Fruit fly (Drosophila melanogaster) whole organism, embryonic: ENCODE results near the gene CG43175.
A peak's percentile ranks its signal among the peaks of the same experiment; 100 is the strongest.

Experiments used
- CG11456 ChIP-seq: fragments of 200-800 bp; sonication (Bioruptor generic); IDR thresholded peaks from 3 replicates; pipeline ENCODE4 v1.3.6; 2022; ENCODE audit warnings: missing biosample characterization, missing genetic modification characterization
- CG13424 ChIP-seq: fragments of 200-800 bp; sonication (Bioruptor generic); optimal IDR thresholded peaks from 2 replicates; lab custom pipeline; 2019; ENCODE audit warnings: missing biosample characterization, mild to moderate bottlenecking, missing genetic modification characterization, moderate library complexity
- CG14441 ChIP-seq: fragments of 200-800 bp; sonication (Bioruptor generic); IDR thresholded peaks from 2 replicates; pipeline ENCODE4 v1.3.6; 2022; ENCODE audit warnings: missing biosample characterization, missing genetic modification characterization
- CG14710 ChIP-seq: fragments of 200-800 bp; sonication (Bioruptor generic); optimal IDR thresholded peaks from 3 replicates; lab custom pipeline; 2019; ENCODE audit warnings: missing biosample characterization, mild to moderate bottlenecking, missing genetic modification characterization, moderate library complexity
- CG1529 ChIP-seq: fragments of 200-800 bp; sonication (Bioruptor generic); optimal IDR thresholded peaks from 3 replicates; lab custom pipeline; 2018; ENCODE audit warnings: missing biosample characterization, missing genetic modification characterization
- CG1603 ChIP-seq: fragments of 200-800 bp; sonication (Bioruptor generic); optimal IDR thresholded peaks from 2 replicates; lab custom pipeline; 2019; ENCODE audit warnings: missing biosample characterization, mild to moderate bottlenecking, missing genetic modification characterization, moderate library complexity
- CG16863 ChIP-seq: fragments of 200-800 bp; sonication (Bioruptor generic); optimal IDR thresholded peaks from 3 replicates; lab custom pipeline; 2016; ENCODE audit warnings: missing biosample characterization, missing genetic modification characterization
- CG17361 ChIP-seq: fragments of 200-800 bp; sonication (Bioruptor generic); IDR thresholded peaks from 3 replicates; pipeline ENCODE4 v1.3.6; 2022; ENCODE audit warnings: missing biosample characterization, missing genetic modification characterization
- CG2678 ChIP-seq: fragments of 200-800 bp; sonication (Bioruptor generic); optimal IDR thresholded peaks from 3 replicates; lab custom pipeline; 2019; ENCODE audit warnings: missing biosample characterization, mild to moderate bottlenecking, missing genetic modification characterization, moderate library complexity
- CG30403 ChIP-seq: fragments of 200-800 bp; sonication (Bioruptor generic); optimal IDR thresholded peaks from 3 replicates; lab custom pipeline; 2016; ENCODE audit warnings: missing biosample characterization, missing genetic modification characterization
- CG3838 ChIP-seq: fragments of 200-800 bp; sonication (Bioruptor generic); optimal IDR thresholded peaks from 3 replicates; lab custom pipeline; 2016; ENCODE audit warnings: missing biosample characterization, missing genetic modification characterization
- CG4854 ChIP-seq: fragments of 200-800 bp; sonication (Bioruptor generic); optimal IDR thresholded peaks from 2 replicates; lab custom pipeline; 2016; ENCODE audit warnings: missing biosample characterization, missing genetic modification characterization, inconsistent platforms
- CG9609 ChIP-seq: fragments of 200-800 bp; sonication (Bioruptor generic); optimal IDR thresholded peaks from 3 replicates; lab custom pipeline; 2016; ENCODE audit warnings: missing biosample characterization, missing genetic modification characterization
- CG9817 ChIP-seq: fragments of 200-800 bp; sonication (Bioruptor generic); optimal IDR thresholded peaks from 2 replicates; lab custom pipeline; 2018; ENCODE audit warnings: missing biosample characterization, mild to moderate bottlenecking, missing genetic modification characterization, moderate library complexity
- D19A ChIP-seq: fragments of 200-800 bp; optimal IDR thresholded peaks from 3 replicates; lab custom pipeline; 2019; ENCODE audit warnings: missing biosample characterization, mild to moderate bottlenecking, missing genetic modification characterization, moderate library complexity
- Dll ChIP-seq: fragments of 200-800 bp; sonication (Bioruptor generic); IDR thresholded peaks from 4 replicates; pipeline ENCODE4 v1.3.6; 2022; ENCODE audit warnings: missing biosample characterization, missing genetic modification characterization; ENCODE audit not compliant: partially characterized antibody
- Doc2 ChIP-seq: fragments of 200-800 bp; sonication (Bioruptor generic); IDR thresholded peaks from 2 replicates; pipeline ENCODE4 v1.3.6; 2022; ENCODE audit warnings: missing biosample characterization, missing genetic modification characterization
- GATAe ChIP-seq: fragments of 200-800 bp; sonication (Bioruptor generic); conservative IDR thresholded peaks from 2 replicates; pipeline ENCODE4 v1.3.6; 2022; ENCODE audit warnings: missing biosample characterization, missing genetic modification characterization
- NC2β ChIP-seq: fragments of 200-800 bp; sonication (Bioruptor generic); optimal IDR thresholded peaks from 2 replicates; lab custom pipeline; 2016; ENCODE audit warnings: missing biosample characterization, missing genetic modification characterization
- Rx ChIP-seq: fragments of 200-800 bp; sonication (Bioruptor generic); IDR thresholded peaks from 2 replicates; pipeline ENCODE4 v1.3.6; 2022; ENCODE audit warnings: missing biosample characterization, missing genetic modification characterization
- Sox102F ChIP-seq: fragments of 200-800 bp; sonication (Bioruptor generic); optimal IDR thresholded peaks from 2 replicates; lab custom pipeline; 2018; ENCODE audit warnings: missing biosample characterization, mild to moderate bottlenecking, missing genetic modification characterization, moderate library complexity
- Stat92E ChIP-seq, 3 experiments: fragments of >200 bp in 2 of 3; fragments of 200-800 bp in 1 of 3; sonication (Bioruptor generic) in 1 of 3; optimal IDR thresholded peaks; 2 replicates each; lab custom pipeline; 2017 to 2019; ENCODE audit warnings: missing biosample characterization in 3 of 3, missing genetic modification characterization in 3 of 3, mild to moderate bottlenecking in 1 of 3, moderate library complexity in 1 of 3
- crp ChIP-seq, 2 experiments: fragments of 200-800 bp; sonication (Bioruptor generic); optimal IDR thresholded peaks; 2 replicates in 1 of 2; 3 replicates in 1 of 2; lab custom pipeline; 2017; ENCODE audit warnings: missing biosample characterization in 2 of 2, missing genetic modification characterization in 2 of 2, mild to moderate bottlenecking in 1 of 2, moderate library complexity in 1 of 2
- da ChIP-seq: fragments of 200-800 bp; sonication (Bioruptor generic); optimal IDR thresholded peaks from 2 replicates; lab custom pipeline; 2016; ENCODE audit warnings: missing biosample characterization, missing genetic modification characterization
- ewg ChIP-seq: fragments of 200-800 bp; sonication (Bioruptor generic); optimal IDR thresholded peaks from 3 replicates; lab custom pipeline; 2017; ENCODE audit warnings: mild to moderate bottlenecking, missing biosample characterization, missing genetic modification reagents, missing genetic modification characterization
- eyg ChIP-seq: fragments of 200-800 bp; sonication (Bioruptor generic); optimal IDR thresholded peaks from 3 replicates; lab custom pipeline; 2016; ENCODE audit warnings: missing biosample characterization, missing genetic modification characterization
- gem ChIP-seq: fragments of 200-800 bp; sonication (Bioruptor generic); optimal IDR thresholded peaks from 2 replicates; lab custom pipeline; 2019; ENCODE audit warnings: missing biosample characterization, mild to moderate bottlenecking, missing genetic modification characterization, moderate library complexity
- gsb-n ChIP-seq: fragments of 200-800 bp; sonication (Bioruptor generic); optimal IDR thresholded peaks from 3 replicates; lab custom pipeline; 2018; ENCODE audit warnings: missing biosample characterization, mild to moderate bottlenecking, missing genetic modification characterization
- gt ChIP-seq: fragments of 200-800 bp; sonication (Bioruptor generic); IDR thresholded peaks from 2 replicates; pipeline ENCODE4 v1.3.6; 2022; ENCODE audit warnings: missing biosample characterization, missing genetic modification characterization
- lab ChIP-seq: fragments of 200-800 bp; sonication (Bioruptor generic); optimal IDR thresholded peaks from 3 replicates; lab custom pipeline; 2017; ENCODE audit warnings: missing biosample characterization, missing genetic modification characterization, mild to moderate bottlenecking, moderate library complexity, missing genetic modification reagents
- lola ChIP-seq, 3 experiments: fragments of >200 bp in 2 of 3; fragments of 200-800 bp in 1 of 3; sonication (Bioruptor generic) in 1 of 3; optimal IDR thresholded peaks; 2 replicates each; lab custom pipeline; 2017 to 2019; ENCODE audit warnings: missing biosample characterization in 3 of 3, missing genetic modification characterization in 3 of 3, mild to moderate bottlenecking in 1 of 3, moderate library complexity in 1 of 3
- unc-4 ChIP-seq: fragments of 200-800 bp; sonication (Bioruptor generic); IDR thresholded peaks from 2 replicates; pipeline ENCODE4 v1.3.6; 2022; ENCODE audit warnings: missing biosample characterization, missing genetic modification characterization; ENCODE audit not compliant: partially characterized antibody
- zf30C ChIP-seq: fragments of 200-800 bp; sonication (Bioruptor generic); optimal IDR thresholded peaks from 3 replicates; lab custom pipeline; 2018; ENCODE audit warnings: missing biosample characterization, mild to moderate bottlenecking, missing genetic modification characterization

The CG43175 gene

DNA sequence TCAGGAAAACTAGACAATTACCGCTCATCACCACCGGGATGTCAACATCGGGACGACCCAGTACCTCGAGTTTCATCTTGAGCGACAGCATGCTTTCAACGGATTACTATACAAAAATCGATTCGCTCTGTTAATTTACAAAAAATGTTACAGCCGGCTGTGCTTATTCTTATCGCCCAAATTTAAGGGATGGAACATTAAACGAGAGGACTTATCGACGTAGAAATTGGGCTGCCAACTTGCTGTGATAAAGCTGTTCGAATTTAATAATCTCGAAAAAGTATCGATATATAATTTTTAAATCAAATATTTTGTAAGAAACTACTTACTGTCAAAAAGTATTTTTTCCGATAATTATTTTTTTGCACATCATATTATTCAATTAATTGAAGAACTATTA, 56.4 kb downstream of the CG43175 start, which contains the start of gene CG31249 (continued):
- no peak for TF ChIP-seq crp (GFP tag; optimal IDR thresholded peaks at IDR 0.05; lab: Kevin White, UChicago)
- TF ChIP-seq CG17361 (GFP tag; lab: Robert Waterston, UW): no peak
- no peak for TF ChIP-seq eyg (GFP tag; lab: Kevin White, UChicago)
- no peak for TF ChIP-seq NC2β
- peak; percentile 18 for TF ChIP-seq CG14710 (tag; lab: Kevin White, UChicago)
- no peak for TF ChIP-seq GATAe
- TF ChIP-seq CG14441 (GFP tag; lab: Robert Waterston, UW): no peak
- TF ChIP-seq CG11456 (GFP tag; lab: Robert Waterston, UW): no peak
- TF ChIP-seq ewg (GFP tag; lab: Kevin White, UChicago): no peak
- TF ChIP-seq gsb-n: no peak
- no peak for TF ChIP-seq Rx (GFP tag; lab: Robert Waterston, UW)
- peak; percentile 21 for TF ChIP-seq zf30C (GFP tag; lab: Kevin White, UChicago)
- no peak for TF ChIP-seq gem (tag; lab: Kevin White, UChicago)
- TF ChIP-seq CG4854 (GFP tag; lab: Kevin White, UChicago): no peak
- peak; percentile 86 for TF ChIP-seq Dll (GFP tag; lab: Robert Waterston, UW)
- no peak for TF ChIP-seq D19A
- TF ChIP-seq gt (GFP tag; lab: Robert Waterston, UW): no peak
- no peak for TF ChIP-seq Stat92E (GFP tag; optimal IDR thresholded peaks at IDR 0.05; lab: Kevin White, UChicago)
- no peak for TF ChIP-seq CG3838 (GFP tag; lab: Kevin White, UChicago)
- TF ChIP-seq unc-4 (GFP tag; lab: Robert Waterston, UW): peak; percentile 84
- no peak for TF ChIP-seq da (GFP tag; lab: Kevin White, UChicago)
- TF ChIP-seq Doc2: no peak
- no peak for TF ChIP-seq CG30403 (GFP tag; lab: Kevin White, UChicago)
- no peak for TF ChIP-seq CG1529 (GFP tag; lab: Kevin White, UChicago)
- no peak for TF ChIP-seq lab (GFP tag; lab: Kevin White, UChicago)
- no peak for TF ChIP-seq CG16863 (GFP tag; lab: Kevin White, UChicago)
- no peak for TF ChIP-seq CG9609 (GFP tag; lab: Kevin White, UChicago)
- TF ChIP-seq CG9817: no peak
- TF ChIP-seq CG1603: no peak
- TF ChIP-seq lola (GFP tag; optimal IDR thresholded peaks at IDR 0.05; lab: Kevin White, UChicago): peak in 1 of 3 experiments; percentile 9
- peak; percentile 49 for TF ChIP-seq CG13424 (tag; lab: Kevin White, UChicago)
- TF ChIP-seq Sox102F (GFP tag; lab: Kevin White, UChicago): no peak
- TF ChIP-seq CG2678 (tag; lab: Kevin White, UChicago): no peak
